Fruit fly (Drosophila melanogaster) Kc167 (cell line): ENCODE results near the gene Brms1.

Experiments
- Myc ChIP-seq: fragments of >200 bp; optimal IDR thresholded peaks from 2 replicates; lab custom pipeline; 2017; ENCODE audit warnings: missing external identifiers
- psq ChIP-seq: fragments of >200 bp; optimal IDR thresholded peaks from 2 replicates; lab custom pipeline; 2017; ENCODE audit warnings: missing external identifiers
- ttk ChIP-seq: sonication (Bioruptor generic); optimal IDR thresholded peaks from 2 replicates; lab custom pipeline; 2017; ENCODE audit warnings: missing external identifiers

- no peak for TF ChIP-seq ttk (lab: Kevin White, UChicago)
- no peak for TF ChIP-seq psq
- TF ChIP-seq Myc = no peak
Observed at dm6 chrX:12887549-12887948, 21.9 kb downstream of the Brms1 start.
